Fruit fly (Drosophila melanogaster): ENCODE results near the gene Gart.

- TF ChIP-seq tai (GFP tag; optimal IDR thresholded peaks at IDR 0.05) (no peak), Abd-B (GFP tag; optimal IDR thresholded peaks at IDR 0.05) (no peak), dmrt93B (GFP tag; optimal IDR thresholded peaks at IDR 0.05) (no peak), OdsH (GFP tag; optimal IDR thresholded peaks at IDR 0.05) (no peak), lola (GFP tag; optimal IDR thresholded peaks at IDR 0.05) (no peak), Rel (GFP tag; optimal IDR thresholded peaks at IDR 0.05) (no peak), Rel (tag; optimal IDR thresholded peaks at IDR 0.05) (no peak)
Observed at dm6 chr2L:7009807-7010470, 13.8 kb downstream of the Gart start, which contains the start of gene uif.
